Worm (Caenorhabditis elegans) whole organism, late embryonic: ENCODE results near the gene sdz-13.

ENCODE experiments used
- C08G9.2 ChIP-seq: sonication (generic microtip); optimal IDR thresholded peaks from 2 replicates; lab custom pipeline; 2016; ENCODE audit warnings: mild to moderate bottlenecking, missing genetic modification characterization, moderate library complexity, missing compliant biosample characterization
- C38D4.7 ChIP-seq: fragments of 200-800 bp; sonication (Bioruptor generic); optimal IDR thresholded peaks from 2 replicates; lab custom pipeline; 2018; ENCODE audit warnings: mild to moderate bottlenecking, missing genetic modification characterization, moderate library complexity, missing compliant biosample characterization
- F13H6.1 ChIP-seq: sonication (generic microtip); optimal IDR thresholded peaks from 2 replicates; lab custom pipeline; 2016; ENCODE audit warnings: missing genetic modification characterization, missing compliant biosample characterization
- K02D7.2 ChIP-seq: sonication (generic microtip); optimal IDR thresholded peaks from 2 replicates; lab custom pipeline; 2017; ENCODE audit warnings: mild to moderate bottlenecking, missing genetic modification characterization, missing compliant biosample characterization
- K09A11.1 ChIP-seq: sonication (generic microtip); optimal IDR thresholded peaks from 2 replicates; lab custom pipeline; 2017; ENCODE audit warnings: antibody characterized with exemption, mild to moderate bottlenecking, missing genetic modification characterization, missing compliant biosample characterization; ENCODE audit not compliant: insufficient read depth
- T23F11.4 ChIP-seq: fragments of 200-800 bp; sonication (Bioruptor generic); optimal IDR thresholded peaks from 2 replicates; lab custom pipeline; 2018; ENCODE audit warnings: mild to moderate bottlenecking, missing genetic modification characterization, missing compliant biosample characterization
- Y22D7AL.16 ChIP-seq: sonication (generic microtip); optimal IDR thresholded peaks from 2 replicates; lab custom pipeline; 2016; ENCODE audit warnings: missing genetic modification characterization, missing compliant biosample characterization
- ahr-1 ChIP-seq: sonication (generic microtip); optimal IDR thresholded peaks from 2 replicates; lab custom pipeline; 2016; ENCODE audit warnings: missing genetic modification characterization, missing compliant biosample characterization
- ama-1 ChIP-seq: fragments of 150-350 bp; optimal IDR thresholded peaks from 2 replicates; lab custom pipeline; 2014
- ceh-2 ChIP-seq: sonication (generic microtip); optimal IDR thresholded peaks from 2 replicates; lab custom pipeline; 2016; ENCODE audit warnings: missing genotype, missing genetic modification characterization, missing compliant biosample characterization
- ceh-22 ChIP-seq: sonication (generic microtip); optimal IDR thresholded peaks from 2 replicates; lab custom pipeline; 2017; ENCODE audit warnings: missing biosample characterization, missing genetic modification characterization
- ceh-24 ChIP-seq: sonication (generic microtip); optimal IDR thresholded peaks from 2 replicates; lab custom pipeline; 2016; ENCODE audit warnings: mild to moderate bottlenecking, missing genetic modification characterization, missing compliant biosample characterization
- ceh-31 ChIP-seq: sonication (generic microtip); optimal IDR thresholded peaks from 2 replicates; lab custom pipeline; 2016; ENCODE audit warnings: missing genetic modification characterization, missing compliant biosample characterization
- ceh-48 ChIP-seq: sonication (generic microtip); optimal IDR thresholded peaks from 2 replicates; lab custom pipeline; 2016; ENCODE audit warnings: missing genetic modification characterization, inconsistent platforms, missing compliant biosample characterization
- ceh-6 ChIP-seq: fragments of 200-800 bp; sonication (Bioruptor generic); optimal IDR thresholded peaks from 2 replicates; lab custom pipeline; 2018; ENCODE audit warnings: mild to moderate bottlenecking, missing genetic modification characterization, missing compliant biosample characterization
- ceh-9 ChIP-seq: sonication (generic microtip); optimal IDR thresholded peaks from 2 replicates; lab custom pipeline; 2016; ENCODE audit warnings: mild to moderate bottlenecking, missing genetic modification characterization, inconsistent platforms, missing compliant biosample characterization
- che-1 ChIP-seq: sonication (generic microtip); optimal IDR thresholded peaks from 2 replicates; lab custom pipeline; 2016; ENCODE audit warnings: mild to moderate bottlenecking, missing genetic modification characterization, missing compliant biosample characterization
- dve-1 ChIP-seq: sonication (generic microtip); optimal IDR thresholded peaks from 2 replicates; lab custom pipeline; 2017; ENCODE audit warnings: antibody characterized with exemption, mild to moderate bottlenecking, missing genetic modification characterization, missing compliant biosample characterization
- elt-2 ChIP-seq: sonication (generic microtip); optimal IDR thresholded peaks from 2 replicates; lab custom pipeline; 2016; ENCODE audit warnings: missing genetic modification reagents, missing genetic modification characterization, missing compliant biosample characterization
- elt-4 ChIP-seq: sonication (generic microtip); optimal IDR thresholded peaks from 2 replicates; lab custom pipeline; 2016; ENCODE audit warnings: missing genetic modification characterization, missing compliant biosample characterization
- eyg-1 ChIP-seq: sonication (generic microtip); optimal IDR thresholded peaks from 2 replicates; lab custom pipeline; 2016; ENCODE audit warnings: missing genotype, missing genetic modification characterization, missing compliant biosample characterization
- fkh-10 ChIP-seq: fragments of 150-350 bp; optimal IDR thresholded peaks from 2 replicates; lab custom pipeline; 2014; ENCODE audit warnings: missing biosample characterization, missing genetic modification reagents, missing genetic modification characterization
- gmeb-2 ChIP-seq: sonication (generic microtip); optimal IDR thresholded peaks from 2 replicates; lab custom pipeline; 2016; ENCODE audit warnings: missing genetic modification characterization, inconsistent platforms, missing compliant biosample characterization
- hlh-13 ChIP-seq: fragments of 200-800 bp; sonication (Bioruptor generic); optimal IDR thresholded peaks from 2 replicates; lab custom pipeline; 2018; ENCODE audit warnings: mild to moderate bottlenecking, missing genetic modification characterization, missing compliant biosample characterization
- hlh-15 ChIP-seq: sonication (generic microtip); optimal IDR thresholded peaks from 2 replicates; lab custom pipeline; 2016; ENCODE audit warnings: missing genetic modification characterization, missing compliant biosample characterization
- hlh-8 ChIP-seq: sonication (generic microtip); optimal IDR thresholded peaks from 2 replicates; lab custom pipeline; 2016; ENCODE audit warnings: missing genotype, missing genetic modification characterization, missing compliant biosample characterization
- lin-11 ChIP-seq: fragments of 200-800 bp; sonication (Bioruptor generic); optimal IDR thresholded peaks from 2 replicates; lab custom pipeline; 2018; ENCODE audit warnings: mild to moderate bottlenecking, missing genetic modification characterization, missing compliant biosample characterization
- madf-2 ChIP-seq: sonication (generic microtip); optimal IDR thresholded peaks from 2 replicates; lab custom pipeline; 2017; ENCODE audit warnings: missing genetic modification characterization, missing compliant biosample characterization
- mec-3 ChIP-seq: sonication (generic microtip); optimal IDR thresholded peaks from 2 replicates; lab custom pipeline; 2016; ENCODE audit warnings: borderline replicate concordance, missing genetic modification characterization, missing compliant biosample characterization
- nfya-1 ChIP-seq: sonication (generic microtip); optimal IDR thresholded peaks from 2 replicates; lab custom pipeline; 2017; ENCODE audit warnings: missing genetic modification characterization, mild to moderate bottlenecking, missing compliant biosample characterization, antibody characterized with exemption, moderate library complexity
- nhr-11 ChIP-seq: fragments of 150-350 bp; optimal IDR thresholded peaks from 2 replicates; lab custom pipeline; 2014; ENCODE audit warnings: missing biosample characterization, missing genetic modification characterization
- pag-3 ChIP-seq: sonication (generic microtip); optimal IDR thresholded peaks from 2 replicates; lab custom pipeline; 2016; ENCODE audit warnings: missing compliant biosample characterization, missing genetic modification characterization, borderline replicate concordance
- pax-1 ChIP-seq: fragments of 150-350 bp; optimal IDR thresholded peaks from 2 replicates; lab custom pipeline; 2014; ENCODE audit warnings: missing biosample characterization, missing genetic modification characterization
- pha-4 ChIP-seq: fragments of 150-350 bp; optimal IDR thresholded peaks from 2 replicates; lab custom pipeline; 2018; ENCODE audit warnings: missing biosample characterization, missing genetic modification reagents, missing genetic modification characterization
- pqm-1 ChIP-seq: sonication (generic microtip); optimal IDR thresholded peaks from 2 replicates; lab custom pipeline; 2016; ENCODE audit warnings: missing genetic modification characterization, missing compliant biosample characterization
- ref-2 ChIP-seq: sonication (generic microtip); optimal IDR thresholded peaks from 2 replicates; lab custom pipeline; 2016; ENCODE audit warnings: missing genetic modification characterization, missing compliant biosample characterization
- rnt-1 ChIP-seq: sonication (generic microtip); optimal IDR thresholded peaks from 2 replicates; lab custom pipeline; 2016; ENCODE audit warnings: missing genetic modification characterization, missing compliant biosample characterization
- sdc-2 ChIP-seq: sonication (generic microtip); optimal IDR thresholded peaks from 2 replicates; lab custom pipeline; 2016; ENCODE audit warnings: missing genotype, missing genetic modification characterization, missing compliant biosample characterization
- sox-2 ChIP-seq: fragments of 200-800 bp; sonication (Bioruptor generic); IDR thresholded peaks from 2 replicates; pipeline ENCODE4 v1.3.6; 2022; ENCODE audit warnings: missing genetic modification reagents, missing genetic modification characterization, missing compliant biosample characterization
- syd-9 ChIP-seq: sonication (generic microtip); optimal IDR thresholded peaks from 2 replicates; lab custom pipeline; 2016; ENCODE audit warnings: mild to moderate bottlenecking, missing genetic modification characterization, moderate library complexity, missing compliant biosample characterization
- tbx-2 ChIP-seq: sonication (generic microtip); optimal IDR thresholded peaks from 2 replicates; lab custom pipeline; 2016; ENCODE audit warnings: missing genetic modification characterization, missing compliant biosample characterization
- ttx-3 ChIP-seq: sonication (generic microtip); optimal IDR thresholded peaks from 2 replicates; lab custom pipeline; 2016; ENCODE audit warnings: missing genetic modification reagents, missing genetic modification characterization, missing compliant biosample characterization
- unc-3 ChIP-seq, 2 experiments: fragments of 200-800 bp in 1 of 2; sonication (Bioruptor generic) in 1 of 2; sonication (generic microtip) in 1 of 2; conservative IDR thresholded peaks in 1 of 2; optimal IDR thresholded peaks in 1 of 2; 2 replicates each; pipeline versions ENCODE4 v1.3.6 to Lab custom; 2016 to 2022; ENCODE audit warnings: missing compliant biosample characterization in 2 of 2, missing genetic modification characterization in 2 of 2, missing genetic modification reagents in 1 of 2
- unc-55 ChIP-seq: sonication (generic microtip); optimal IDR thresholded peaks from 2 replicates; lab custom pipeline; 2017; ENCODE audit warnings: missing biosample characterization, missing genetic modification reagents, missing genetic modification characterization
- unc-86 ChIP-seq: sonication (generic microtip); optimal IDR thresholded peaks from 2 replicates; lab custom pipeline; 2016; ENCODE audit warnings: missing genetic modification characterization, missing compliant biosample characterization
- zip-5 ChIP-seq: sonication (generic microtip); optimal IDR thresholded peaks from 2 replicates; lab custom pipeline; 2016; ENCODE audit warnings: missing genetic modification characterization, missing compliant biosample characterization
- ztf-16 ChIP-seq: sonication (generic microtip); optimal IDR thresholded peaks from 2 replicates; lab custom pipeline; 2017; ENCODE audit warnings: missing genetic modification characterization, missing compliant biosample characterization

sdz-13 gene

DNA sequence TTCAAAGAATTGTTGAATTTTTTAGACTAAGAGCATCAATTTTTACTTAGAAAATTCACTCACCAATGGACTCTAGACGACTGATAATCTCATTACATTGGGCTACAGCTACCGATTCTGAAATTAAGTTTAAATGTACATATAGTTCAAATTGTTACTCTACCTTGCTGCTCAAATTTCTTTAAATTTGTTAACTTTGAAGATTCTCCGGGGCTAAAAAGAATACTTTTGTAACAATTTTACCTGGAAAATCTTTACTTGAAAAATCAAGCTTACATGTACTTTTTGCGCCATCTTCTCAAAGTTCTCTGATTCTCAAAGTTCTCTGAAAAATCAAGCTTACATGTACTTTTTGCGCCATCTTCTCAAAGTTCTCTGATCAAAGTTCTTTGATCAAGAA lies at the start of gene sdz-13:
Gene sdz-13, minus strand, starts transcription at position 101 of the 400 bp plus-strand sequence.
- TF ChIP-seq ahr-1 (tag; lab: Kevin White, UChicago) (no peak), ceh-48 (tag; lab: Kevin White, UChicago) (no peak), unc-55 (GFP tag; lab: Kevin White, UChicago) (no peak), elt-4 (tag; lab: Kevin White, UChicago) (no peak), mec-3 (tag; lab: Kevin White, UChicago) (no peak), ztf-16 (no peak), madf-2 (no peak)

DNA sequence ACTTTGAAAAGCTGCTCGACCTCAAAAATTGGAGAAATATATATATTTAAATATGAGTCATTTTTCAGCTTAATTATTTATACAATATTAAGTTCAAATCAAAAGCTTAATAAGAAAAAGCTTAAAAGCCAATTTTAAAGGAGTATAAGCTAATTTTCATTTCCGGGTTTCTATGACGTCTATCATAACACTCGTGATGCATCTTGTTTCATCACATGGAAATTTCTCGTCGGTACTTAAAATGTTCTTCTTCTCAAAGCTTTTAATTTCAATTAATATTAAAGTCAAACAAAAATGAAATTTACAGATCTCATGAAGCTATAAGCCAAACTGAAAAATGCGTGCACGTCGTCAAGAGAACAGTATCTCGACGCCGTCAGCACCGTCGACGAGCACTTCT lies 40.3 kb upstream of the sdz-13 start, which contains the start of gene rbr-2:
Gene rbr-2, plus strand, starts transcription at position 301 of the 400 bp plus-strand sequence.
- no peak for TF ChIP-seq K09A11.1 (tag; lab: Kevin White, UChicago)
- no peak for TF ChIP-seq Y22D7AL.16 (tag; lab: Kevin White, UChicago)
- no peak for TF ChIP-seq ref-2 (tag; lab: Kevin White, UChicago)
- no peak for TF ChIP-seq unc-3 (GFP tag; conservative IDR thresholded peaks at IDR 0.05; lab: Robert Waterston, UW)
- TF ChIP-seq unc-3 (tag; optimal IDR thresholded peaks at IDR 0.05; lab: Kevin White, UChicago): no peak
- TF ChIP-seq pqm-1 (tag; lab: Kevin White, UChicago): no peak
- no peak for TF ChIP-seq elt-2 (tag; lab: Kevin White, UChicago)
- TF ChIP-seq pag-3 (tag; lab: Kevin White, UChicago): no peak
- TF ChIP-seq ceh-22 (tag; lab: Kevin White, UChicago): no peak
- no peak for TF ChIP-seq C38D4.7 (GFP tag; lab: Kevin White, UChicago)
- TF ChIP-seq gmeb-2: no peak
- TF ChIP-seq hlh-8 (tag; lab: Kevin White, UChicago): no peak
- no peak for TF ChIP-seq ceh-2 (tag; lab: Kevin White, UChicago)
- TF ChIP-seq unc-55 (GFP tag; lab: Kevin White, UChicago): no peak
- TF ChIP-seq dve-1 (tag; lab: Kevin White, UChicago): no peak
- TF ChIP-seq nfya-1 (tag; lab: Kevin White, UChicago): no peak
- TF ChIP-seq eyg-1: no peak
- no peak for TF ChIP-seq ahr-1 (tag; lab: Kevin White, UChicago)
- TF ChIP-seq ceh-6 (GFP tag; lab: Kevin White, UChicago): no peak
- TF ChIP-seq lin-11 (tag; lab: Kevin White, UChicago): no peak
- TF ChIP-seq C08G9.2 (tag; lab: Kevin White, UChicago): no peak

DNA sequence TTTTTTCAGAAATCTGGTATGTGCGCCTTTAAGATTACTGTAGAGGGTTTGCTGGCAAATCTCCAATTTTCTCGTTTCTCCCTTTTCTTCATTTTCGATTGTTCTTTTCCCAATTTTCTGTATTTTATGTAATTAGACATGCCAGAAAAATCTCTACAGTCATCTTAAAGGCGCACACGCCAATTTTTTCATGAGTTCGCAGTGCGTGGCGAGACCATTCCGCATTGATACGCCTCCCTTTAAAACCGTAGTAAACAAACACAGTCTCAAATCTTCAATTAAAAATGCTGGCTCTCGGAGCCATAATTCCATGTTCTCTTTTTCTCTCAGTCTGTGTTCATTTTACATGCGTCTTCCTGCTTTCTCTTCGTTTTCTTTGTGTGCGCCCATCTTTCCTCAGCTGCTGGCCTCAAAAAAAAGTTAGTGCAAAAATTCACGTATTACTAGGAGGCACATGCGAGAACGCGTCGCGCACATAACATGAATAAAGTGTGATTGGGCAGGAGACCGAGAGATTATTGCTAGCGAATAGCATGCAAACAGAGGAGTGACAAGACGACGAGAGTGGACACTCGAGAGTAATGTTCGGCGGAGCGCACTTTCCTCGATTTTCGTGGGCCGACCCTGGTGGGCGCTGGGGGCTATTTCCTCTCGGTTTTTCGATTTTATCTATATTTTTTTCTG lies 39.6 kb upstream of the sdz-13 start:
- TF ChIP-seq ceh-48 (tag; lab: Kevin White, UChicago) (no peak), eyg-1 (no peak), hlh-8 (tag; lab: Kevin White, UChicago) (no peak), gmeb-2 (no peak), sdc-2 (tag; lab: Kevin White, UChicago) (no peak), K02D7.2 (tag; lab: Kevin White, UChicago) (no peak), hlh-13 (GFP tag; lab: Kevin White, UChicago) (no peak), hlh-15 (tag; lab: Kevin White, UChicago) (no peak), T23F11.4 (GFP tag; lab: Kevin White, UChicago) (no peak), pax-1 (tag; lab: Kevin White, UChicago) (peak; percentile 29), ttx-3 (tag; lab: Kevin White, UChicago) (no peak), madf-2 (no peak), unc-86 (tag; lab: Kevin White, UChicago) (no peak), rnt-1 (tag; lab: Kevin White, UChicago) (peak; percentile 2), pha-4 (tag; lab: Kevin White, UChicago) (no peak), syd-9 (tag; lab: Kevin White, UChicago) (no peak), nhr-11 (tag; lab: Kevin White, UChicago) (no peak), fkh-10 (GFP tag; lab: Kevin White, UChicago) (no peak), ama-1 (lab: Kevin White, UChicago) (no peak), ceh-31 (tag; lab: Kevin White, UChicago) (peak; percentile 80), che-1 (no peak), mec-3 (tag; lab: Kevin White, UChicago) (no peak), ceh-9 (tag; lab: Kevin White, UChicago) (no peak), F13H6.1 (peak; percentile 6), tbx-2 (tag; lab: Kevin White, UChicago) (peak; percentile 49), ceh-24 (tag; lab: Kevin White, UChicago) (no peak), ztf-16 (no peak), sox-2 (no peak), ceh-2 (tag; lab: Kevin White, UChicago) (no peak), zip-5 (tag; lab: Kevin White, UChicago) (no peak)
